Worm (Caenorhabditis elegans): Measurements from ENCODE around the gene B0035.18.

- TF ChIP-seq F10B5.3 (tag; optimal IDR thresholded peaks at IDR 0.05) (no peak), zip-11 (GFP tag; IDR thresholded peaks at IDR 0.05) (no peak), nhr-76 (tag; optimal IDR thresholded peaks at IDR 0.05) (no peak), nhr-77 (tag; optimal IDR thresholded peaks at IDR 0.05) (no peak), ceh-20 (GFP tag; IDR thresholded peaks at IDR 0.05) (no peak), fkh-10 (GFP tag; optimal IDR thresholded peaks at IDR 0.05) (no peak), ceh-32 (tag; optimal IDR thresholded peaks at IDR 0.05; ENCODE audit: poor library complexity) (no peak), pqm-1 (tag; optimal IDR thresholded peaks at IDR 0.05) (no peak), T26A8.4 (GFP tag; IDR thresholded peaks at IDR 0.05) (no peak), lsy-2 (tag; optimal IDR thresholded peaks at IDR 0.05) (no peak), lin-29 (GFP tag; IDR thresholded peaks at IDR 0.05) (no peak), unc-130 (GFP tag; optimal IDR thresholded peaks at IDR 0.05) (no peak), snpc-4 (tag; optimal IDR thresholded peaks at IDR 0.05) (no peak)
Measured at ce11 chrIV:11304970-11305369, 15.1 kb upstream of the B0035.18 start.
